Worm (Caenorhabditis elegans) whole organism, young adult: Measurements from ENCODE around the gene twk-26.

Source experiments
- B0019.2 ChIP-seq: fragments of 200-800 bp; sonication (Bioruptor generic); conservative IDR thresholded peaks from 2 replicates; pipeline ENCODE4 v1.3.6; 2022; ENCODE audit warnings: missing genetic modification reagents, missing genetic modification characterization, missing compliant biosample characterization
- B0261.1 ChIP-seq: sonication (generic microtip); optimal IDR thresholded peaks from 2 replicates; lab custom pipeline; 2016; ENCODE audit warnings: mild to moderate bottlenecking, missing genetic modification characterization, moderate library complexity, missing compliant biosample characterization
- B0336.3 ChIP-seq: fragments of 200-800 bp; sonication (Bioruptor generic); IDR thresholded peaks from 2 replicates; pipeline ENCODE4 v1.3.6; 2022; ENCODE audit warnings: missing genetic modification characterization, missing compliant biosample characterization
- C06A6.2 ChIP-seq: fragments of 200-800 bp; sonication (Bioruptor generic); conservative IDR thresholded peaks from 2 replicates; pipeline ENCODE4 v1.3.6; 2022; ENCODE audit warnings: missing genetic modification characterization, missing compliant biosample characterization
- F23B12.7 ChIP-seq: sonication (generic microtip); optimal IDR thresholded peaks from 2 replicates; lab custom pipeline; 2017; ENCODE audit warnings: missing genetic modification characterization, mild to moderate bottlenecking, missing compliant biosample characterization, antibody characterized with exemption, moderate library complexity; ENCODE audit not compliant: insufficient read depth
- F39B2.1 ChIP-seq: fragments of 200-800 bp; sonication (Bioruptor generic); IDR thresholded peaks from 2 replicates; pipeline ENCODE4 v1.3.6; 2022; ENCODE audit warnings: missing genetic modification reagents, missing genetic modification characterization, missing compliant biosample characterization
- F52B5.7 ChIP-seq: sonication (generic microtip); optimal IDR thresholded peaks from 2 replicates; lab custom pipeline; 2016; ENCODE audit warnings: mild to moderate bottlenecking, missing genetic modification characterization, missing compliant biosample characterization
- F55B11.4 ChIP-seq: sonication (generic microtip); optimal IDR thresholded peaks from 2 replicates; lab custom pipeline; 2016; ENCODE audit warnings: missing compliant biosample characterization, missing genetic modification characterization, borderline replicate concordance; ENCODE audit not compliant: insufficient read depth
- T07F8.4 ChIP-seq: sonication (generic microtip); optimal IDR thresholded peaks from 2 replicates; lab custom pipeline; 2016; ENCODE audit warnings: mild to moderate bottlenecking, missing genetic modification characterization, moderate library complexity, missing compliant biosample characterization
- attf-3 ChIP-seq: fragments of 200-800 bp; sonication (Bioruptor generic); conservative IDR thresholded peaks from 2 replicates; pipeline ENCODE4 v1.3.6; 2022; ENCODE audit warnings: missing genetic modification reagents, missing genetic modification characterization, missing compliant biosample characterization
- attf-6 ChIP-seq: fragments of 200-800 bp; sonication (Bioruptor generic); IDR thresholded peaks from 2 replicates; pipeline ENCODE4 v1.3.6; 2022; ENCODE audit warnings: missing genetic modification reagents, missing genetic modification characterization, missing compliant biosample characterization
- bed-1 ChIP-seq: fragments of 200-800 bp; sonication (Bioruptor generic); IDR thresholded peaks from 2 replicates; pipeline ENCODE4 v1.3.6; 2022; ENCODE audit warnings: missing genetic modification reagents, missing genetic modification characterization, missing compliant biosample characterization
- ccch-3 ChIP-seq: fragments of 200-800 bp; sonication (Bioruptor generic); optimal IDR thresholded peaks from 2 replicates; lab custom pipeline; 2018; ENCODE audit warnings: mild to moderate bottlenecking, missing genetic modification characterization, missing compliant biosample characterization
- cebp-1 ChIP-seq, 2 experiments: fragments of 200-800 bp in 1 of 2; sonication (Bioruptor generic) in 1 of 2; sonication (generic microtip) in 1 of 2; IDR thresholded peaks in 1 of 2; optimal IDR thresholded peaks in 1 of 2; 2 replicates each; pipeline versions ENCODE4 v1.3.6 to Lab custom; 2017 to 2022; ENCODE audit warnings: missing compliant biosample characterization in 2 of 2, missing genetic modification characterization in 2 of 2, mild to moderate bottlenecking in 1 of 2, missing genetic modification reagents in 1 of 2, moderate library complexity in 1 of 2
- cebp-2 ChIP-seq: fragments of 200-800 bp; sonication (Bioruptor generic); IDR thresholded peaks from 2 replicates; pipeline ENCODE4 v1.3.6; 2022; ENCODE audit warnings: missing genetic modification characterization, missing compliant biosample characterization
- ceh-40 ChIP-seq: fragments of 200-800 bp; sonication (Bioruptor generic); IDR thresholded peaks from 2 replicates; pipeline ENCODE4 v1.3.6; 2022; ENCODE audit warnings: missing genetic modification characterization, missing compliant biosample characterization
- ceh-91 ChIP-seq: fragments of 200-800 bp; sonication (Bioruptor generic); IDR thresholded peaks from 2 replicates; pipeline ENCODE4 v1.3.6; 2022; ENCODE audit warnings: missing genetic modification reagents, missing genetic modification characterization, missing compliant biosample characterization
- dox-1 ChIP-seq: fragments of 200-800 bp; sonication (Bioruptor generic); IDR thresholded peaks from 2 replicates; pipeline ENCODE4 v1.3.6; 2022; ENCODE audit warnings: missing genetic modification reagents, missing genetic modification characterization, missing compliant biosample characterization
- dpl-1 ChIP-seq: fragments of 150-350 bp; optimal IDR thresholded peaks from 2 replicates; lab custom pipeline; 2014; ENCODE audit warnings: missing biosample characterization, missing genetic modification reagents, missing genetic modification characterization
- egl-18 ChIP-seq: fragments of 200-800 bp; sonication (Bioruptor generic); IDR thresholded peaks from 2 replicates; pipeline ENCODE4 v1.3.6; 2022; ENCODE audit warnings: missing genetic modification reagents, missing genetic modification characterization, missing compliant biosample characterization
- ekl-4 ChIP-seq: fragments of 200-800 bp; sonication (Bioruptor generic); IDR thresholded peaks from 2 replicates; pipeline ENCODE4 v1.3.6; 2022; ENCODE audit warnings: missing genetic modification reagents, missing genetic modification characterization, missing compliant biosample characterization
- gei-17 ChIP-seq: fragments of 200-800 bp; sonication (Bioruptor generic); optimal IDR thresholded peaks from 2 replicates; lab custom pipeline; 2018; ENCODE audit warnings: mild to moderate bottlenecking, missing genetic modification characterization, missing compliant biosample characterization
- hlh-12 ChIP-seq: sonication (generic microtip); optimal IDR thresholded peaks from 2 replicates; lab custom pipeline; 2016; ENCODE audit warnings: missing genetic modification characterization, missing compliant biosample characterization
- hlh-26 ChIP-seq: fragments of 200-800 bp; sonication (Bioruptor generic); conservative IDR thresholded peaks from 2 replicates; pipeline ENCODE4 v1.3.6; 2022; ENCODE audit warnings: missing genetic modification reagents, missing genetic modification characterization, missing compliant biosample characterization
- hmg-20 ChIP-seq: fragments of 200-800 bp; sonication (Bioruptor generic); IDR thresholded peaks from 2 replicates; pipeline ENCODE4 v1.3.6; 2022; ENCODE audit warnings: missing genetic modification reagents, missing genetic modification characterization, missing compliant biosample characterization
- let-607 ChIP-seq, 2 experiments: fragments of 200-800 bp in 1 of 2; sonication (Bioruptor generic) in 1 of 2; sonication (generic microtip) in 1 of 2; optimal IDR thresholded peaks; 2 replicates each; lab custom pipeline; 2016 to 2018; ENCODE audit warnings: mild to moderate bottlenecking in 2 of 2, missing compliant biosample characterization in 2 of 2, missing genetic modification characterization in 2 of 2, moderate library complexity in 2 of 2, missing genotype in 1 of 2
- lin-35 ChIP-seq, 3 experiments: fragments of 150-350 bp in 2 of 3; sonication (generic microtip) in 1 of 3; optimal IDR thresholded peaks; 2 replicates each; lab custom pipeline; 2014 to 2018; ENCODE audit warnings: missing biosample characterization in 3 of 3, missing genetic modification characterization in 3 of 3, missing genetic modification reagents in 3 of 3
- madf-10 ChIP-seq: sonication (generic microtip); optimal IDR thresholded peaks from 2 replicates; lab custom pipeline; 2016; ENCODE audit warnings: mild to moderate bottlenecking, missing genetic modification characterization, missing compliant biosample characterization
- mcd-1 ChIP-seq: fragments of 200-800 bp; sonication (Bioruptor generic); IDR thresholded peaks from 2 replicates; pipeline ENCODE4 v1.3.6; 2022; ENCODE audit warnings: missing genetic modification reagents, missing genetic modification characterization, missing compliant biosample characterization
- mes-4 ChIP-seq: sonication (generic microtip); optimal IDR thresholded peaks from 2 replicates; lab custom pipeline; 2016; ENCODE audit warnings: missing genotype, missing genetic modification characterization, missing compliant biosample characterization
- nhr-80 ChIP-seq: sonication (generic microtip); optimal IDR thresholded peaks from 2 replicates; lab custom pipeline; 2016; ENCODE audit warnings: missing genetic modification characterization, missing compliant biosample characterization
- pbrm-1 ChIP-seq: fragments of 200-800 bp; sonication (Bioruptor generic); IDR thresholded peaks from 2 replicates; pipeline ENCODE4 v1.3.6; 2022; ENCODE audit warnings: missing genetic modification reagents, missing genetic modification characterization, missing compliant biosample characterization
- sea-2 ChIP-seq: fragments of 200-800 bp; sonication (Bioruptor generic); IDR thresholded peaks from 2 replicates; pipeline ENCODE4 v1.3.6; 2022; ENCODE audit warnings: missing genetic modification characterization, missing compliant biosample characterization
- snpc-1.1 ChIP-seq: sonication (generic microtip); optimal IDR thresholded peaks from 2 replicates; lab custom pipeline; 2017; ENCODE audit warnings: missing genetic modification characterization, mild to moderate bottlenecking, missing compliant biosample characterization, antibody characterized with exemption, moderate library complexity, missing genotype, missing genetic modification reagents; ENCODE audit not compliant: insufficient read depth
- unc-130 ChIP-seq: sonication (generic microtip); optimal IDR thresholded peaks from 2 replicates; lab custom pipeline; 2016; ENCODE audit warnings: missing genetic modification reagents, missing genetic modification characterization, missing compliant biosample characterization
- zfh-2 ChIP-seq: fragments of 200-800 bp; sonication (Bioruptor generic); conservative IDR thresholded peaks from 2 replicates; pipeline ENCODE4 v1.3.6; 2022; ENCODE audit warnings: missing genetic modification reagents, missing genetic modification characterization, missing compliant biosample characterization
- zim-3 ChIP-seq: sonication (generic microtip); optimal IDR thresholded peaks from 2 replicates; lab custom pipeline; 2017; ENCODE audit warnings: mild to moderate bottlenecking, missing genetic modification characterization, moderate library complexity, missing compliant biosample characterization
- ztf-22 ChIP-seq: fragments of 200-800 bp; sonication (Bioruptor generic); optimal IDR thresholded peaks from 2 replicates; lab custom pipeline; 2018; ENCODE audit warnings: mild to moderate bottlenecking, missing genetic modification characterization, moderate library complexity, missing compliant biosample characterization
- ztf-25 ChIP-seq: fragments of 200-800 bp; sonication (Bioruptor generic); IDR thresholded peaks from 2 replicates; pipeline ENCODE4 v1.3.6; 2022; ENCODE audit warnings: missing genetic modification reagents, missing genetic modification characterization, missing compliant biosample characterization
- ztf-6 ChIP-seq: fragments of 200-800 bp; sonication (Bioruptor generic); IDR thresholded peaks from 2 replicates; pipeline ENCODE4 v1.3.6; 2022; ENCODE audit warnings: missing genetic modification reagents, missing genetic modification characterization, missing compliant biosample characterization

The twk-26 gene

DNA sequence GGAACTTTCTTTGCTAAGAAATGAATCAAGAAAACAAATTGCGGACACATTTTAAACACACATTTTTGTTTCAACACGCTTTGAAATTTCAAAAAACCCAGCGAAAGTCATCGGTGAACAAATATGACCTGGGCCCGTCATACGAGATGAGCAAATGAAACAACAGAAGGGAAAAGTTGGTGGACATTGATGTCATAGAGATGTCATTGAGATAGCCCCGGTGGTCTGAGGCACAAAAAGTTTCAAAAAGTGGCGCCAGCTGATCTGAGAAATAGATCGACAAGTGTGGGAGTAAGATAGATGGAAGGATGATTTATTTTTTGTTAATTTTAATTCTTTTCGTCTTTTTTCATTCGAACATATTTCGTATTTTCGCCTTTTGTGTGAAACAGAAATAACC is 5.9 kb downstream of the twk-26 start:
- TF ChIP-seq hlh-12 (tag; lab: Kevin White, UChicago) (no peak), F39B2.1 (GFP tag; lab: Robert Waterston, UW) (no peak), mes-4 (no peak), lin-35 (GFP tag; optimal IDR thresholded peaks at IDR 0.05; lab: Kevin White, UChicago) (no peak)

ce11 chrX:3047224-3047623 is 7.4 kb downstream of the twk-26 start:
- TF ChIP-seq sea-2 (no peak), ekl-4 (GFP tag; lab: Robert Waterston, UW) (no peak), bed-1 (GFP tag; lab: Robert Waterston, UW) (no peak), dox-1 (GFP tag; lab: Robert Waterston, UW) (0 out of 2 replicates have a peak, but pooled peaks have one; percentile 30), dpl-1 (GFP tag; lab: Kevin White, UChicago) (no peak), ceh-40 (no peak), F55B11.4 (no peak), gei-17 (no peak), snpc-1.1 (tag; lab: Kevin White, UChicago) (no peak), F23B12.7 (tag; lab: Kevin White, UChicago) (no peak), ztf-6 (GFP tag; lab: Robert Waterston, UW) (no peak), F39B2.1 (GFP tag; lab: Robert Waterston, UW) (no peak), nhr-80 (peak; percentile 53), zim-3 (tag; lab: Kevin White, UChicago) (no peak), F52B5.7 (tag; lab: Kevin White, UChicago) (no peak)

DNA sequence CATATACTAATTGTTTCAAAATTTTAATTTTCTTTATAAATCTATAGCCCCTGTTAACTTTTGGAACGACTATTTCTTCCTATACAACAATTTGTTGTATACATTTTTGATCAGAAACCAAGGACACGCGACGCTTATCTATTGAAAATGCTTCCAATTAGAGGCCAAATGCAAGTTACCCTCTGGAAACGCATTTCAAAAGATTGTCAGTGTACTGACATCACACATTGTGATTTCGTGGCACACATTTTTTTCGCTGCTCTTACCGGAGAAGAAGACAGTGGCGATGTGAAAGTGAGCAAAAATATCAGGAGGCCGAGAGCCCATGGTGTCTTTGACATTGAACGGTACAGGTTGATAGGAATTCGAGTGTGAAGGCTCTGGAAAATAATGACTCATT is 9.2 kb downstream of the twk-26 start, which contains the start of gene cnnm-3:
Gene cnnm-3 (minus strand): TSS at position 382 of the 400 bp plus-strand sequence.
- peak; percentile 67 for TF ChIP-seq nhr-80
- peak in 1 of 2 experiments; percentile 2 for TF ChIP-seq let-607 (tag; optimal IDR thresholded peaks at IDR 0.05; lab: Kevin White, UChicago)
- TF ChIP-seq hmg-20 (GFP tag; lab: Robert Waterston, UW): no peak

DNA sequence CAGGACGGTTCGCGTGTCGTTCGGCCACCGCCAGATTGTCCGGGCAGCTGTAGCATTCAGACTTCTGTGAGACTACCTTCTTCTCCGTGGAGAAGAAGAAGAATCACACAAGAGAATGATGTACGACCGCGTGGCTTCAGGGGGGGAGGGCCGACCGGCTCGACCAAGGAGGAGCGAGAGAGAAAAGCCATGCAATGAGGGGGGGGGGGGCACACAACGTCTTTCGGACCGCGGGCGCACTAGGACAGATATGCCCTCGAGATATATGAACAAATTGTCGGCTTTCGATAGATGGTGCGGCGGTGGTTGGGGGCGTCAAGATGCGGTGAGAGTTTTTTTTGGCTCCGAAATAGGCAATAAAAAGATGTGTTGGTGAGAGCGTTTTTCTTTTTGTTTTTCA is 14.0 kb downstream of the twk-26 start:
- TF ChIP-seq zfh-2: peak; percentile 94
- TF ChIP-seq cebp-1 (GFP tag; IDR thresholded peaks at IDR 0.05; lab: Robert Waterston, UW): no peak
- TF ChIP-seq cebp-1 (tag; optimal IDR thresholded peaks at IDR 0.05; lab: Kevin White, UChicago): peak; percentile 20
- no peak for TF ChIP-seq T07F8.4 (tag; lab: Kevin White, UChicago)

- TF ChIP-seq ccch-3 (no peak), B0019.2 (no peak), attf-3 (GFP tag; lab: Robert Waterston, UW) (no peak), hlh-26 (GFP tag; lab: Robert Waterston, UW) (no peak), ztf-22 (GFP tag; lab: Kevin White, UChicago) (no peak), egl-18 (GFP tag; lab: Robert Waterston, UW) (no peak), F23B12.7 (tag; lab: Kevin White, UChicago) (no peak)
Measured at ce11 chrX:3040021-3040420, 14.6 kb downstream of the twk-26 start.

DNA sequence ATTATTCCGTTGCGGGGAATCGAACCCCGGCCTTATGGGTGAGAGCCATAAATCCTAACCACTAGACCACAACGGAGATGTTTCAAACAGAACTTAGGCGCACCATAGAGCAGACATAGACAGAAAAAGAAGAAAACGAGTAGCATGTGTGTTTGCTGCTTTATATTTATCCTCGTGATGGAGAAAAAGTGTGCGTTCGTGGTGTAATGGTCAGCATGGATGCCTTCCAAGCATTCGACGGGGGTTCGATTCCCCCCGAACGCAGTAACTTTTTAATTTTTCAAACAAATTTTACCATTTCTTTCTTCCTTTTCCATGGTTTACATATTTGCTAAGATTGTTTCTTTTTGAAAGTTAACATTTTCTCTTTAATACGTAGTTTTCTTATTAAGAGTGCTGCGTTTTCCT is 18.6 kb downstream of the twk-26 start:
- peak; percentile 82 for TF ChIP-seq mcd-1 (GFP tag; lab: Robert Waterston, UW)
- peak; percentile 81 for TF ChIP-seq ccch-3
- TF ChIP-seq attf-6 (GFP tag; lab: Robert Waterston, UW): peak; percentile 89
- peak; percentile 100 for TF ChIP-seq B0261.1
- peak; percentile 93 for TF ChIP-seq hmg-20 (GFP tag; lab: Robert Waterston, UW)
- TF ChIP-seq C06A6.2 (GFP tag; lab: Robert Waterston, UW): peak; percentile 88
- peak; percentile 97 for TF ChIP-seq cebp-2 (GFP tag; lab: Robert Waterston, UW)
- TF ChIP-seq ztf-25 (GFP tag; lab: Robert Waterston, UW): peak; percentile 99
- peak; percentile 56 for TF ChIP-seq unc-130 (GFP tag; lab: Kevin White, UChicago)
- peak; percentile 92 for TF ChIP-seq B0336.3 (GFP tag; lab: Robert Waterston, UW)
- TF ChIP-seq ceh-91 (GFP tag; lab: Robert Waterston, UW): peak; percentile 59
- TF ChIP-seq pbrm-1 (GFP tag; lab: Robert Waterston, UW): peak; percentile 96
- peak; percentile 92 for TF ChIP-seq madf-10 (tag; lab: Kevin White, UChicago)
- peak; percentile 84 for TF ChIP-seq cebp-1 (GFP tag; IDR thresholded peaks at IDR 0.05; lab: Robert Waterston, UW)
- peak; percentile 91 for TF ChIP-seq cebp-1 (tag; optimal IDR thresholded peaks at IDR 0.05; lab: Kevin White, UChicago)
- TF ChIP-seq F23B12.7 (tag; lab: Kevin White, UChicago): peak; percentile 96
